Worm (Caenorhabditis elegans) whole organism, late embryonic: ENCODE results near the gene sax-3.

ENCODE experiments used
- ceh-24 ChIP-seq: sonication (generic microtip); optimal IDR thresholded peaks from 2 replicates; lab custom pipeline; 2016; ENCODE audit warnings: mild to moderate bottlenecking, missing genetic modification characterization, missing compliant biosample characterization
- ceh-9 ChIP-seq: sonication (generic microtip); optimal IDR thresholded peaks from 2 replicates; lab custom pipeline; 2016; ENCODE audit warnings: mild to moderate bottlenecking, missing genetic modification characterization, inconsistent platforms, missing compliant biosample characterization
- elt-2 ChIP-seq: sonication (generic microtip); optimal IDR thresholded peaks from 2 replicates; lab custom pipeline; 2016; ENCODE audit warnings: missing genetic modification reagents, missing genetic modification characterization, missing compliant biosample characterization
- fkh-10 ChIP-seq: fragments of 150-350 bp; optimal IDR thresholded peaks from 2 replicates; lab custom pipeline; 2014; ENCODE audit warnings: missing biosample characterization, missing genetic modification reagents, missing genetic modification characterization
- hlh-6 ChIP-seq: sonication (generic microtip); optimal IDR thresholded peaks from 2 replicates; lab custom pipeline; 2016; ENCODE audit warnings: missing genotype, missing genetic modification characterization, missing compliant biosample characterization
- lin-11 ChIP-seq: fragments of 200-800 bp; sonication (Bioruptor generic); optimal IDR thresholded peaks from 2 replicates; lab custom pipeline; 2018; ENCODE audit warnings: mild to moderate bottlenecking, missing genetic modification characterization, missing compliant biosample characterization
- madf-2 ChIP-seq: sonication (generic microtip); optimal IDR thresholded peaks from 2 replicates; lab custom pipeline; 2017; ENCODE audit warnings: missing genetic modification characterization, missing compliant biosample characterization
- nfya-1 ChIP-seq: sonication (generic microtip); optimal IDR thresholded peaks from 2 replicates; lab custom pipeline; 2017; ENCODE audit warnings: missing genetic modification characterization, mild to moderate bottlenecking, missing compliant biosample characterization, antibody characterized with exemption, moderate library complexity
- nhr-11 ChIP-seq: fragments of 150-350 bp; optimal IDR thresholded peaks from 2 replicates; lab custom pipeline; 2014; ENCODE audit warnings: missing biosample characterization, missing genetic modification characterization
- pax-1 ChIP-seq: fragments of 150-350 bp; optimal IDR thresholded peaks from 2 replicates; lab custom pipeline; 2014; ENCODE audit warnings: missing biosample characterization, missing genetic modification characterization
- sdc-2 ChIP-seq: sonication (generic microtip); optimal IDR thresholded peaks from 2 replicates; lab custom pipeline; 2016; ENCODE audit warnings: missing genotype, missing genetic modification characterization, missing compliant biosample characterization
- unc-55 ChIP-seq: sonication (generic microtip); optimal IDR thresholded peaks from 2 replicates; lab custom pipeline; 2017; ENCODE audit warnings: missing biosample characterization, missing genetic modification reagents, missing genetic modification characterization
- unc-86 ChIP-seq: sonication (generic microtip); optimal IDR thresholded peaks from 2 replicates; lab custom pipeline; 2016; ENCODE audit warnings: missing genetic modification characterization, missing compliant biosample characterization

DNA sequence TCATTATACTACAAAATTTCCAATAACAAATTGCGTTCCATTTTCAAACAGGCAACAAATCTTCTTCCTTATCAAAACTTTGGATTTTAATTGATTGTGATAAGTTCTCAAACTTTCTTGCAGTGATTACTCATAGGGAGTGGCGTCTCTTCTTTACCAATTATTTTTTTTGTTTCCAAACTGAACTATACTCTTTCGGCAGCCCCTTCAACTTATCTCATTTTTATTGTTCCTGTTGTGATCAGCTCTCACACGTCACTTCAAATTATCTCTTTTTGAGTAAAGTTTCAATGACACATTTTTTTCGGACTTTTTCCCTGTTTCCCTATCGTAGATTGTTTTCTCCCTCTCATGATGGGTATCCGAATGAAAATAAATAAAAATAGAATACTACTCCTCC lies 26.7 kb upstream of the sax-3 start:
- TF ChIP-seq ceh-24 = no peak
- TF ChIP-seq elt-2 (tag; lab: Kevin White, UChicago) = no peak
- no peak for TF ChIP-seq nhr-11
- TF ChIP-seq unc-86 (tag; lab: Kevin White, UChicago) = no peak
- no peak for TF ChIP-seq hlh-6 (tag; lab: Kevin White, UChicago)
- TF ChIP-seq nfya-1 (tag; lab: Kevin White, UChicago) = no peak
- TF ChIP-seq pax-1 = no peak
- no peak for TF ChIP-seq unc-55 (GFP tag; lab: Kevin White, UChicago)
- no peak for TF ChIP-seq ceh-9 (tag; lab: Kevin White, UChicago)
- TF ChIP-seq fkh-10 = no peak
- no peak for TF ChIP-seq madf-2 (tag; lab: Kevin White, UChicago)
- no peak for TF ChIP-seq lin-11 (tag; lab: Kevin White, UChicago)
- no peak for TF ChIP-seq sdc-2 (tag; lab: Kevin White, UChicago)
